Worm (Caenorhabditis elegans): ENCODE data around the gene nspg-13.

Gene nspg-13

ce11 chrX:5213032-5213431, 42.0 kb upstream of the nspg-13 start:
- TF ChIP-seq ztf-7 (tag; optimal IDR thresholded peaks at IDR 0.05) (no peak), nhr-28 (tag; optimal IDR thresholded peaks at IDR 0.05) (peak; percentile 72), mes-2 (tag; optimal IDR thresholded peaks at IDR 0.05; ENCODE audit: poor library complexity, severe bottlenecking) (peak; percentile 23), rbr-2 (tag; optimal IDR thresholded peaks at IDR 0.05) (no peak), F49E8.2 (tag; optimal IDR thresholded peaks at IDR 0.05; ENCODE audit: borderline replicate concordance) (no peak), Y5F2A.4 (GFP tag; optimal IDR thresholded peaks at IDR 0.05) (no peak), ces-1 (GFP tag; optimal IDR thresholded peaks at IDR 0.05) (peak; percentile 23), spr-1 (tag; optimal IDR thresholded peaks at IDR 0.05) (no peak), lin-38 (GFP tag; IDR thresholded peaks at IDR 0.05) (no peak), dmd-6 (GFP tag; IDR thresholded peaks at IDR 0.05) (no peak), ztf-11 (tag; optimal IDR thresholded peaks at IDR 0.05) (no peak), daf-12 (tag; optimal IDR thresholded peaks at IDR 0.05) (no peak), aha-1 (tag) (peak; percentile 32)

ce11 chrX:5213565-5213964, 41.4 kb upstream of the nspg-13 start:
- TF ChIP-seq nhr-102 (tag; optimal IDR thresholded peaks at IDR 0.05) (peak; percentile 46), daf-19 (GFP tag; conservative IDR thresholded peaks at IDR 0.05) (no peak), nhr-77 (tag; optimal IDR thresholded peaks at IDR 0.05) (peak; percentile 88), daf-16 (GFP tag; optimal IDR thresholded peaks at IDR 0.05) (peak in 1 of 2 experiments; percentile 47), daf-16 (tag; optimal IDR thresholded peaks at IDR 0.05) (peak; percentile 97), mxl-3 (GFP tag; optimal IDR thresholded peaks at IDR 0.05) (peak; percentile 77), ztf-11 (tag; optimal IDR thresholded peaks at IDR 0.05) (no peak), aha-1 (tag) (peak; percentile 4), dmd-6 (GFP tag; IDR thresholded peaks at IDR 0.05) (peak; percentile 93), ztf-7 (tag; optimal IDR thresholded peaks at IDR 0.05) (peak; percentile 46), egl-43 (GFP tag; IDR thresholded peaks at IDR 0.05) (no peak), dve-1 (tag; optimal IDR thresholded peaks at IDR 0.05; ENCODE audit: insufficient read depth) (peak; percentile 88), nhr-48 (tag; optimal IDR thresholded peaks at IDR 0.05) (peak; percentile 43), hif-1 (tag; optimal IDR thresholded peaks at IDR 0.05) (peak in 1 of 2 experiments; percentile 61), F26F4.8 (GFP tag; conservative IDR thresholded peaks at IDR 0.05) (no peak), lin-13 (GFP tag; optimal IDR thresholded peaks at IDR 0.05) (peak; percentile 55), lsy-2 (tag; optimal IDR thresholded peaks at IDR 0.05) (peak in 1 of 2 experiments; percentile 45), unc-130 (GFP tag; optimal IDR thresholded peaks at IDR 0.05) (no peak), tra-1 (GFP tag; IDR thresholded peaks at IDR 0.05) (peak; percentile 66), mep-1 (tag; optimal IDR thresholded peaks at IDR 0.05) (peak; percentile 46), nhr-6 (tag; optimal IDR thresholded peaks at IDR 0.05) (peak; percentile 2), T26A8.4 (GFP tag; IDR thresholded peaks at IDR 0.05) (0 out of 2 replicates have a peak, but pooled peaks have one; percentile 14), T20F7.1 (GFP tag; optimal IDR thresholded peaks at IDR 0.05) (peak; percentile 42), pha-4 (GFP tag; IDR thresholded peaks at IDR 0.05) (no peak; the same call in 1 of the 2 replicates), pha-4 (tag; optimal IDR thresholded peaks at IDR 0.05) (no peak), cey-2 (tag; optimal IDR thresholded peaks at IDR 0.05; ENCODE audit: borderline replicate concordance, insufficient read depth) (no peak), attf-4 (tag; optimal IDR thresholded peaks at IDR 0.05) (no peak), nhr-28 (tag; optimal IDR thresholded peaks at IDR 0.05) (peak; percentile 97), pqm-1 (tag; optimal IDR thresholded peaks at IDR 0.05) (peak; percentile 96), nhr-10 (tag; optimal IDR thresholded peaks at IDR 0.05) (peak; percentile 67), mdl-1 (tag; optimal IDR thresholded peaks at IDR 0.05) (peak in 1 of 2 experiments; percentile 41), spr-1 (tag; optimal IDR thresholded peaks at IDR 0.05) (no peak), unc-39 (tag; optimal IDR thresholded peaks at IDR 0.05) (no peak), mes-2 (tag; optimal IDR thresholded peaks at IDR 0.05; ENCODE audit: poor library complexity, severe bottlenecking) (peak; percentile 31), madf-9 (GFP tag; conservative IDR thresholded peaks at IDR 0.05) (no peak), php-3 (GFP tag; IDR thresholded peaks at IDR 0.05) (peak; percentile 90), zip-11 (GFP tag; IDR thresholded peaks at IDR 0.05) (no peak), hlh-30 (tag; optimal IDR thresholded peaks at IDR 0.05; ENCODE audit: insufficient read depth) (peak; percentile 70), hmg-1.1 (GFP tag; IDR thresholded peaks at IDR 0.05) (no peak), lin-38 (GFP tag; IDR thresholded peaks at IDR 0.05) (no peak), hlh-11 (tag; optimal IDR thresholded peaks at IDR 0.05) (peak; percentile 96), unc-62 (GFP tag; optimal IDR thresholded peaks at IDR 0.05 in 1 of 2) (peak in 1 of 2 experiments; percentile 83), unc-62 (tag; optimal IDR thresholded peaks at IDR 0.05) (no peak)
